ENCODE assay signal across 3 worm cellular contexts in the genomic region with DNA sequence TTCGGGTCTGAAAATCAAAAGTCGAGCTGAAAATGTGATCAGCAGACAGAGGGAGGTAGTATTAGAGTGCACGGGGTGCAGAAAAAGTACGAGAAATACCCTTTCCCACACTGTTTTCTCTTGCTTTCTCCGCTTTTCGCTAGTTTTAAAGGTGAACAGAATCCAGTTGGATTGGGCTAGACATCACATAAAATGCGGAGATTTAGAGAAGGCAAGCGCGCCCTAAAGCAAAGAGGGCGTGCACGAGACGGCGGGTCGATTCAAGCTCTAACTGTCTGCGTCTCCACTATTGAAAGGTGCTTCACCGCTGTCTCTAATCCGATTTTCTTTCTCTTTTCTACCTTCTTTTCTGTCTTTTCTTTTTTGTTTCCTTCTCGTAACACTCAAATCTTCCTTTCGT.
TF ChIP-seq lines count a peak whose summit lies in the region.

No protein-coding gene starts in this region.

TF ChIP-seq in whole organism, L1 larva, 84 proteins besides CTCF, POLR2A, EP300 and RAD21 (continued from another document and continues in another):
- TF ChIP-seq elt-3 (tag; optimal IDR thresholded peaks at IDR 0.05; lab: Kevin White, UChicago) (peak in 2 of 6 experiments; percentile 57 to 81), pag-3 (tag; optimal IDR thresholded peaks at IDR 0.05; lab: Kevin White, UChicago; ENCODE audit: borderline replicate concordance, insufficient read depth) (no peak), fkh-10 (GFP tag; optimal IDR thresholded peaks at IDR 0.05; lab: Kevin White, UChicago) (peak; percentile 66), aha-1 (tag; optimal IDR thresholded peaks at IDR 0.05; lab: Kevin White, UChicago) (no peak), xbp-1 (tag; optimal IDR thresholded peaks at IDR 0.05; lab: Kevin White, UChicago) (peak; percentile 83), ceh-90 (tag; optimal IDR thresholded peaks at IDR 0.05; lab: Kevin White, UChicago) (no peak), C04F5.9 (tag; optimal IDR thresholded peaks at IDR 0.05; lab: Kevin White, UChicago) (no peak), isw-1 (GFP tag; IDR thresholded peaks at IDR 0.05; lab: Robert Waterston, UW) (peak; percentile 85), lin-15B (tag; optimal IDR thresholded peaks at IDR 0.05; lab: Kevin White, UChicago) (peak; percentile 86), rnt-1 (tag; optimal IDR thresholded peaks at IDR 0.05; lab: Kevin White, UChicago) (peak; percentile 89), alr-1 (tag; optimal IDR thresholded peaks at IDR 0.05; lab: Kevin White, UChicago; ENCODE audit: borderline replicate concordance) (no peak), nhr-28 (tag; optimal IDR thresholded peaks at IDR 0.05; lab: Kevin White, UChicago) (no peak), egl-27 (tag; optimal IDR thresholded peaks at IDR 0.05; lab: Kevin White, UChicago) (peak in 1 of 2 experiments; percentile 6), mef-2 (tag; optimal IDR thresholded peaks at IDR 0.05; lab: Kevin White, UChicago) (no peak), egl-13 (tag; optimal IDR thresholded peaks at IDR 0.05; lab: Kevin White, UChicago) (peak; percentile 62), mdl-1 (tag; optimal IDR thresholded peaks at IDR 0.05; lab: Kevin White, UChicago) (peak; percentile 45 to 97), sup-37 (GFP tag; optimal IDR thresholded peaks at IDR 0.05; lab: Kevin White, UChicago) (no peak), unc-30 (tag; optimal IDR thresholded peaks at IDR 0.05; lab: Kevin White, UChicago) (no peak), tbx-2 (tag; optimal IDR thresholded peaks at IDR 0.05; lab: Kevin White, UChicago) (peak; percentile 87), unc-130 (tag; optimal IDR thresholded peaks at IDR 0.05; lab: Kevin White, UChicago) (peak; percentile 84), elt-2 (tag; optimal IDR thresholded peaks at IDR 0.05; lab: Kevin White, UChicago) (peak; percentile 56), nhr-237 (tag; optimal IDR thresholded peaks at IDR 0.05; lab: Kevin White, UChicago) (peak; percentile 20), nhr-84 (tag; optimal IDR thresholded peaks at IDR 0.05; lab: Kevin White, UChicago) (no peak), nhr-47 (tag; optimal IDR thresholded peaks at IDR 0.05; lab: Kevin White, UChicago) (peak; percentile 88), lin-35 (GFP tag; optimal IDR thresholded peaks at IDR 0.05; lab: Kevin White, UChicago) (peak; percentile 85 to 87), hpl-2 (GFP tag; optimal IDR thresholded peaks at IDR 0.05; lab: Kevin White, UChicago) (peak; percentile 20), skn-1 (tag; optimal IDR thresholded peaks at IDR 0.05; lab: Kevin White, UChicago) (peak; percentile 85), pqm-1 (tag; optimal IDR thresholded peaks at IDR 0.05; lab: Kevin White, UChicago) (no peak), irx-1 (tag; optimal IDR thresholded peaks at IDR 0.05; lab: Kevin White, UChicago) (peak; percentile 65), ets-5 (GFP tag; IDR thresholded peaks at IDR 0.05; lab: Robert Waterston, UW) (no peak), nhr-12 (tag; optimal IDR thresholded peaks at IDR 0.05; lab: Kevin White, UChicago) (no peak), nhr-76 (tag; optimal IDR thresholded peaks at IDR 0.05; lab: Kevin White, UChicago) (no peak), swsn-7 (tag; optimal IDR thresholded peaks at IDR 0.05; lab: Kevin White, UChicago) (peak; percentile 87), snpc-4 (tag; optimal IDR thresholded peaks at IDR 0.05; lab: Kevin White, UChicago) (peak; percentile 50), efl-3 (GFP tag; optimal IDR thresholded peaks at IDR 0.05; lab: Kevin White, UChicago) (no peak), ceh-82 (tag; optimal IDR thresholded peaks at IDR 0.05; lab: Kevin White, UChicago) (peak; percentile 70 to 94 (median 77)), zip-4 (GFP tag; optimal IDR thresholded peaks at IDR 0.05; lab: Kevin White, UChicago) (no peak), sptf-1 (tag; optimal IDR thresholded peaks at IDR 0.05; lab: Kevin White, UChicago) (no peak), lin-39 (tag; optimal IDR thresholded peaks at IDR 0.05; lab: Kevin White, UChicago) (no peak), fos-1 (tag; optimal IDR thresholded peaks at IDR 0.05; lab: Kevin White, UChicago) (no peak), nhr-20 (tag; optimal IDR thresholded peaks at IDR 0.05; lab: Kevin White, UChicago) (peak; percentile 91), sox-4 (tag; optimal IDR thresholded peaks at IDR 0.05; lab: Kevin White, UChicago) (no peak), nhr-77 (tag; optimal IDR thresholded peaks at IDR 0.05; lab: Kevin White, UChicago) (peak; percentile 73)

TF ChIP-seq in whole organism, L3 larva, 47 proteins besides CTCF, POLR2A, EP300 and RAD21 (continued from another document):
- TF ChIP-seq ceh-82 (tag; optimal IDR thresholded peaks at IDR 0.05; lab: Kevin White, UChicago) (peak; percentile 39), jun-1 (tag; optimal IDR thresholded peaks at IDR 0.05; lab: Kevin White, UChicago) (peak; percentile 51), elt-2 (tag; optimal IDR thresholded peaks at IDR 0.05; lab: Kevin White, UChicago) (peak; percentile 70), ceh-28 (tag; optimal IDR thresholded peaks at IDR 0.05; lab: Kevin White, UChicago) (peak; percentile 83), lsy-12 (tag; optimal IDR thresholded peaks at IDR 0.05; lab: Kevin White, UChicago) (peak; percentile 52), nhr-25 (tag; optimal IDR thresholded peaks at IDR 0.05; lab: Kevin White, UChicago) (peak; percentile 92), unc-39 (tag; optimal IDR thresholded peaks at IDR 0.05; lab: Kevin White, UChicago) (no peak), ceh-9 (tag; optimal IDR thresholded peaks at IDR 0.05; lab: Kevin White, UChicago) (no peak), eor-1 (tag; optimal IDR thresholded peaks at IDR 0.05; lab: Kevin White, UChicago) (no peak), pha-4 (tag; optimal IDR thresholded peaks at IDR 0.05; lab: Kevin White, UChicago) (peak; percentile 83), lin-39 (tag; optimal IDR thresholded peaks at IDR 0.05; lab: Kevin White, UChicago) (peak; percentile 83), zag-1 (tag; optimal IDR thresholded peaks at IDR 0.05; lab: Kevin White, UChicago) (no peak), nfya-1 (tag; optimal IDR thresholded peaks at IDR 0.05; lab: Kevin White, UChicago; ENCODE audit: insufficient read depth) (peak; percentile 89), ceh-16 (tag; optimal IDR thresholded peaks at IDR 0.05; lab: Kevin White, UChicago) (no peak), nhr-237 (tag; optimal IDR thresholded peaks at IDR 0.05; lab: Kevin White, UChicago) (no peak), unc-62 (GFP tag; optimal IDR thresholded peaks at IDR 0.05; lab: Kevin White, UChicago) (no peak), ztf-11 (tag; optimal IDR thresholded peaks at IDR 0.05; lab: Kevin White, UChicago) (no peak), pqm-1 (tag; optimal IDR thresholded peaks at IDR 0.05; lab: Kevin White, UChicago) (peak; percentile 70), elt-1 (tag; optimal IDR thresholded peaks at IDR 0.05; lab: Kevin White, UChicago) (no peak), egl-5 (tag; optimal IDR thresholded peaks at IDR 0.05; lab: Kevin White, UChicago) (peak; percentile 35), egl-27 (tag; optimal IDR thresholded peaks at IDR 0.05; lab: Kevin White, UChicago) (peak; percentile 14), skn-1 (tag; optimal IDR thresholded peaks at IDR 0.05; lab: Kevin White, UChicago) (peak; percentile 4), hmg-11 (tag; optimal IDR thresholded peaks at IDR 0.05; lab: Kevin White, UChicago) (peak; percentile 89), ama-1 (optimal IDR thresholded peaks at IDR 0.05; lab: Kevin White, UChicago) (no peak), nhr-11 (tag; optimal IDR thresholded peaks at IDR 0.05; lab: Kevin White, UChicago) (peak; percentile 5)
TF ChIP-seq in whole organism, L3 larva: peak in this region for 23.

TF ChIP-seq in whole organism, young adult, 124 proteins besides CTCF, POLR2A, EP300 and RAD21 (continued from another document and continues in another):
- TF ChIP-seq sea-2 (GFP tag; IDR thresholded peaks at IDR 0.05; lab: Robert Waterston, UW), result no peak
- TF ChIP-seq attf-5 (GFP tag; optimal IDR thresholded peaks at IDR 0.05; lab: Kevin White, UChicago), result peak; percentile 95
- peak; percentile 57 for TF ChIP-seq efl-1 (GFP tag; optimal IDR thresholded peaks at IDR 0.05; lab: Kevin White, UChicago)
- TF ChIP-seq nfyb-1 (GFP tag; IDR thresholded peaks at IDR 0.05; lab: Robert Waterston, UW), result peak; percentile 80
- TF ChIP-seq nhr-120 (GFP tag; IDR thresholded peaks at IDR 0.05; lab: Robert Waterston, UW), result no peak
- peak; percentile 18 for TF ChIP-seq xnd-1 (tag; optimal IDR thresholded peaks at IDR 0.05; lab: Kevin White, UChicago)
- no peak for TF ChIP-seq mel-28 (tag; optimal IDR thresholded peaks at IDR 0.05; lab: Kevin White, UChicago; ENCODE audit: borderline replicate concordance)
- TF ChIP-seq hlh-26 (GFP tag; conservative IDR thresholded peaks at IDR 0.05; lab: Robert Waterston, UW), result no peak
- TF ChIP-seq madf-6 (GFP tag; IDR thresholded peaks at IDR 0.05; lab: Robert Waterston, UW), result peak; percentile 81
- TF ChIP-seq ztf-3 (GFP tag; optimal IDR thresholded peaks at IDR 0.05; lab: Kevin White, UChicago), result no peak
- TF ChIP-seq F37B4.10 (GFP tag; IDR thresholded peaks at IDR 0.05; lab: Robert Waterston, UW), result no peak
- TF ChIP-seq lin-54 (GFP tag; optimal IDR thresholded peaks at IDR 0.05; lab: Kevin White, UChicago), result peak; percentile 72
- peak; percentile 74 for TF ChIP-seq ZK185.1 (tag; optimal IDR thresholded peaks at IDR 0.05; lab: Kevin White, UChicago; ENCODE audit: poor library complexity, severe bottlenecking)
- TF ChIP-seq lsl-1 (GFP tag; optimal IDR thresholded peaks at IDR 0.05; lab: Kevin White, UChicago), result peak; percentile 75
- no peak for TF ChIP-seq aptf-3 (GFP tag; IDR thresholded peaks at IDR 0.05; lab: Robert Waterston, UW)
- TF ChIP-seq nhr-90 (tag; optimal IDR thresholded peaks at IDR 0.05; lab: Kevin White, UChicago), result no peak
- TF ChIP-seq K12H6.12 (tag; optimal IDR thresholded peaks at IDR 0.05; lab: Kevin White, UChicago), result peak; percentile 68
- no peak for TF ChIP-seq sdz-38 (tag; optimal IDR thresholded peaks at IDR 0.05; lab: Kevin White, UChicago)
- peak; percentile 67 for TF ChIP-seq athp-1 (tag; optimal IDR thresholded peaks at IDR 0.05; lab: Kevin White, UChicago)
- TF ChIP-seq F57C9.4 (tag; optimal IDR thresholded peaks at IDR 0.05; lab: Kevin White, UChicago), result no peak
- no peak for TF ChIP-seq C17E4.6 (GFP tag; IDR thresholded peaks at IDR 0.05; lab: Robert Waterston, UW)
- TF ChIP-seq ccch-3 (GFP tag; optimal IDR thresholded peaks at IDR 0.05; lab: Kevin White, UChicago), result no peak
- TF ChIP-seq mes-4 (tag; optimal IDR thresholded peaks at IDR 0.05; lab: Kevin White, UChicago), result no peak
- peak; percentile 85 for TF ChIP-seq D2030.7 (GFP tag; IDR thresholded peaks at IDR 0.05; lab: Robert Waterston, UW)
- TF ChIP-seq lin-35 (GFP tag; optimal IDR thresholded peaks at IDR 0.05; lab: Kevin White, UChicago), result peak in 1 of 3 experiments; percentile 48
- TF ChIP-seq rcor-1 (GFP tag; IDR thresholded peaks at IDR 0.05; lab: Robert Waterston, UW), result peak; percentile 64; the same call in 1 of the 2 replicates
- no peak for TF ChIP-seq ceh-58 (GFP tag; IDR thresholded peaks at IDR 0.05; lab: Robert Waterston, UW)
- no peak for TF ChIP-seq cebp-2 (GFP tag; IDR thresholded peaks at IDR 0.05; lab: Robert Waterston, UW)
- no peak for TF ChIP-seq hmg-20 (GFP tag; IDR thresholded peaks at IDR 0.05; lab: Robert Waterston, UW)
- TF ChIP-seq B0261.1 (tag; optimal IDR thresholded peaks at IDR 0.05; lab: Kevin White, UChicago), result no peak
- TF ChIP-seq mcd-1 (GFP tag; IDR thresholded peaks at IDR 0.05; lab: Robert Waterston, UW), result peak; percentile 95
- TF ChIP-seq ztf-6 (GFP tag; IDR thresholded peaks at IDR 0.05; lab: Robert Waterston, UW), result no peak
- no peak for TF ChIP-seq tbx-9 (tag; optimal IDR thresholded peaks at IDR 0.05; lab: Kevin White, UChicago; ENCODE audit: borderline replicate concordance)
- peak; percentile 26 for TF ChIP-seq snpc-1.1 (tag; optimal IDR thresholded peaks at IDR 0.05; lab: Kevin White, UChicago; ENCODE audit: insufficient read depth)
- TF ChIP-seq F49E8.2 (tag; optimal IDR thresholded peaks at IDR 0.05; lab: Kevin White, UChicago; ENCODE audit: insufficient read depth), result peak; percentile 89
- no peak for TF ChIP-seq Y79H2A.3 (GFP tag; conservative IDR thresholded peaks at IDR 0.05; lab: Robert Waterston, UW)
- TF ChIP-seq akir-1 (GFP tag; optimal IDR thresholded peaks at IDR 0.05; lab: Kevin White, UChicago), result no peak
- TF ChIP-seq T26A5.8 (tag; optimal IDR thresholded peaks at IDR 0.05; lab: Kevin White, UChicago), result no peak
- TF ChIP-seq lin-40 (tag; optimal IDR thresholded peaks at IDR 0.05; lab: Kevin White, UChicago), result peak; percentile 72
- TF ChIP-seq B0019.2 (GFP tag; conservative IDR thresholded peaks at IDR 0.05; lab: Robert Waterston, UW), result peak; percentile 40; the same call in 1 of the 2 replicates
- peak; percentile 59; the same call in 1 of the 2 replicates for TF ChIP-seq ekl-4 (GFP tag; IDR thresholded peaks at IDR 0.05; lab: Robert Waterston, UW)
- TF ChIP-seq unc-130 (GFP tag; optimal IDR thresholded peaks at IDR 0.05; lab: Kevin White, UChicago), result peak; percentile 15
- no peak for TF ChIP-seq him-1 (tag; optimal IDR thresholded peaks at IDR 0.05; lab: Kevin White, UChicago)
- no peak for TF ChIP-seq ztf-25 (GFP tag; IDR thresholded peaks at IDR 0.05; lab: Robert Waterston, UW)
- 0 out of 2 replicates have a peak, but pooled peaks have one; percentile 13 for TF ChIP-seq madf-3 (GFP tag; IDR thresholded peaks at IDR 0.05; lab: Robert Waterston, UW)
- peak; percentile 42; the same call in 1 of the 2 replicates for TF ChIP-seq Y53G8AR.9 (GFP tag; conservative IDR thresholded peaks at IDR 0.05; lab: Robert Waterston, UW)
- peak; percentile 73 for TF ChIP-seq snpc-3.4 (tag; optimal IDR thresholded peaks at IDR 0.05; lab: Kevin White, UChicago)
- TF ChIP-seq hlh-12 (tag; optimal IDR thresholded peaks at IDR 0.05; lab: Kevin White, UChicago), result no peak
- peak; percentile 92 for TF ChIP-seq pbrm-1 (GFP tag; IDR thresholded peaks at IDR 0.05; lab: Robert Waterston, UW)
- TF ChIP-seq F10E7.11 (tag; optimal IDR thresholded peaks at IDR 0.05; lab: Kevin White, UChicago), result no peak
- TF ChIP-seq hrde-1 (tag; optimal IDR thresholded peaks at IDR 0.05; lab: Kevin White, UChicago; ENCODE audit: borderline replicate concordance), result no peak
- TF ChIP-seq bed-2 (GFP tag; IDR thresholded peaks at IDR 0.05; lab: Robert Waterston, UW), result no peak
- TF ChIP-seq ceh-100 (GFP tag; IDR thresholded peaks at IDR 0.05; lab: Robert Waterston, UW), result peak; percentile 66
- no peak for TF ChIP-seq hsf-1 (GFP tag; IDR thresholded peaks at IDR 0.05; lab: Robert Waterston, UW)
- no peak for TF ChIP-seq F55B11.4 (tag; optimal IDR thresholded peaks at IDR 0.05; lab: Kevin White, UChicago; ENCODE audit: borderline replicate concordance, insufficient read depth)
- no peak for TF ChIP-seq dpl-1 (GFP tag; optimal IDR thresholded peaks at IDR 0.05; lab: Kevin White, UChicago)
- TF ChIP-seq F52B5.7 (tag; optimal IDR thresholded peaks at IDR 0.05; lab: Kevin White, UChicago), result no peak
- no peak for TF ChIP-seq lag-1 (GFP tag; IDR thresholded peaks at IDR 0.05; lab: Robert Waterston, UW)
- no peak for TF ChIP-seq ama-1 (optimal IDR thresholded peaks at IDR 0.05; lab: Kevin White, UChicago)
- TF ChIP-seq ama-1 (GFP tag; optimal IDR thresholded peaks at IDR 0.05; lab: Kevin White, UChicago), result no peak
- TF ChIP-seq F23B12.7 (tag; optimal IDR thresholded peaks at IDR 0.05; lab: Kevin White, UChicago; ENCODE audit: insufficient read depth), result peak; percentile 95
- TF ChIP-seq tlf-1 (GFP tag; optimal IDR thresholded peaks at IDR 0.05; lab: Kevin White, UChicago), result peak; percentile 58
- peak; percentile 89 for TF ChIP-seq zfh-2 (GFP tag; conservative IDR thresholded peaks at IDR 0.05; lab: Robert Waterston, UW)
- 0 out of 2 replicates have a peak, but pooled peaks have one; percentile 25 for TF ChIP-seq attf-6 (GFP tag; IDR thresholded peaks at IDR 0.05; lab: Robert Waterston, UW)
- TF ChIP-seq gei-17 (GFP tag; optimal IDR thresholded peaks at IDR 0.05; lab: Kevin White, UChicago), result peak; percentile 3
- TF ChIP-seq madf-10 (tag; optimal IDR thresholded peaks at IDR 0.05; lab: Kevin White, UChicago), result no peak
- TF ChIP-seq ceh-91 (GFP tag; IDR thresholded peaks at IDR 0.05; lab: Robert Waterston, UW), result peak; percentile 48; the same call in 1 of the 2 replicates
- no peak for TF ChIP-seq Y56A3A.18 (GFP tag; IDR thresholded peaks at IDR 0.05; lab: Robert Waterston, UW)
